Worm (Caenorhabditis elegans) whole organism, L4 larva: ENCODE results near the gene F28H7.7.

Source experiments
- F44E2.7 ChIP-seq: fragments of 200-800 bp; sonication (Bioruptor generic); IDR thresholded peaks from 2 replicates; pipeline ENCODE4 v2.1.2; 2022; ENCODE audit warnings: missing genetic modification characterization, missing compliant biosample characterization
- egl-27 ChIP-seq: sonication (generic microtip); optimal IDR thresholded peaks from 3 replicates; lab custom pipeline; 2017; ENCODE audit warnings: missing biosample characterization, missing genetic modification reagents, missing genetic modification characterization
- zfp-2 ChIP-seq: sonication (generic microtip); optimal IDR thresholded peaks from 2 replicates; lab custom pipeline; 2016; ENCODE audit warnings: mild to moderate bottlenecking, missing genetic modification characterization, missing compliant biosample characterization

DNA sequence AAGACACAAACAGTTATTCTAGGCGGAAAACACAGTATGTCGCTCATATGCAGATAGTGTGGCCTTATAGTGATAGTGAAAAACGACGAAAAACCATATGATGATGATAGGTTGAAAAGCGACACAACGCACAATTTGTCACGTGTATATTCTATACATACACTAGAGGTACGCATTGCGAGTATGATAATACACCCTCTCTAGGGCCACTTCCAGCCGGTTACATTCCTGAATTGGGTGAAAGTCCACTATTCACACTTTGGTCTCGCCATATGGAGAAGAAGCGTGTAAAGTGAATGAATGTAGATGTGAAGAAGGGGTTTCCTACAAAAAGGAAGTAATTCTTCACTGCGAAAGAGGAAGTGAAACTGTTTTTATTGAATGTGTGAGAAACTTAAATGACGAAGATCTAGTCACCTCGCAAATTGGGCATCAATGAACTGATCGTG, 24.5 kb downstream of the F28H7.7 start:
- TF ChIP-seq zfp-2 (tag; lab: Kevin White, UChicago) (no peak), F44E2.7 (GFP tag; lab: Robert Waterston, UW) (no peak), egl-27 (no peak)
